Worm (Caenorhabditis elegans): Measurements from ENCODE around the gene cpr-4.

cpr-4 gene

ce11 chrV:6658765-6659164 lies 44.3 kb downstream of the cpr-4 start (continued):
- no peak for TF ChIP-seq nhr-10 (tag; optimal IDR thresholded peaks at IDR 0.05)
- TF ChIP-seq ceh-20 (GFP tag; IDR thresholded peaks at IDR 0.05), result no peak
- TF ChIP-seq spr-3 (GFP tag; optimal IDR thresholded peaks at IDR 0.05), result no peak
- TF ChIP-seq hlh-30 (tag; optimal IDR thresholded peaks at IDR 0.05; ENCODE audit: insufficient read depth), result peak; percentile 85
- TF ChIP-seq nhr-76 (tag; optimal IDR thresholded peaks at IDR 0.05), result no peak
- no peak for TF ChIP-seq pha-4 (GFP tag; IDR thresholded peaks at IDR 0.05)
- TF ChIP-seq pha-4 (tag; optimal IDR thresholded peaks at IDR 0.05), result no peak
- peak; percentile 74 for TF ChIP-seq egl-43 (GFP tag; IDR thresholded peaks at IDR 0.05)
- no peak for TF ChIP-seq snpc-4 (tag; optimal IDR thresholded peaks at IDR 0.05)
- peak; percentile 35 for TF ChIP-seq hlh-11 (tag; optimal IDR thresholded peaks at IDR 0.05)
- no peak for TF ChIP-seq nhr-25 (tag; optimal IDR thresholded peaks at IDR 0.05; ENCODE audit: borderline replicate concordance, insufficient read depth)
- no peak for TF ChIP-seq ama-1 (optimal IDR thresholded peaks at IDR 0.05)
- TF ChIP-seq duxl-1 (tag; optimal IDR thresholded peaks at IDR 0.05; ENCODE audit: poor library complexity), result no peak
- TF ChIP-seq lin-39 (tag; optimal IDR thresholded peaks at IDR 0.05), result no peak
- no peak for TF ChIP-seq fos-1 (tag; optimal IDR thresholded peaks at IDR 0.05)
- TF ChIP-seq F44E2.7 (GFP tag; IDR thresholded peaks at IDR 0.05), result no peak
- TF ChIP-seq attf-4 (tag; optimal IDR thresholded peaks at IDR 0.05), result no peak
- TF ChIP-seq sdz-12 (GFP tag; optimal IDR thresholded peaks at IDR 0.05), result no peak
- no peak for TF ChIP-seq pqm-1 (tag; optimal IDR thresholded peaks at IDR 0.05)
- no peak for TF ChIP-seq F10B5.3 (tag; optimal IDR thresholded peaks at IDR 0.05)
- TF ChIP-seq nhr-28 (tag; optimal IDR thresholded peaks at IDR 0.05), result no peak
- TF ChIP-seq ceh-28 (tag; optimal IDR thresholded peaks at IDR 0.05), result no peak
- TF ChIP-seq zip-2 (tag; optimal IDR thresholded peaks at IDR 0.05), result no peak
- TF ChIP-seq ceh-32 (tag; optimal IDR thresholded peaks at IDR 0.05; ENCODE audit: poor library complexity), result no peak
- peak; percentile 30 for TF ChIP-seq F37D6.2 (tag; optimal IDR thresholded peaks at IDR 0.05)
- TF ChIP-seq dpl-1 (GFP tag; optimal IDR thresholded peaks at IDR 0.05), result no peak
- no peak; the same call in 1 of the 2 replicates for TF ChIP-seq lin-38 (GFP tag; IDR thresholded peaks at IDR 0.05)
- TF ChIP-seq zfp-2 (tag; optimal IDR thresholded peaks at IDR 0.05), result no peak
- TF ChIP-seq nhr-77 (tag; optimal IDR thresholded peaks at IDR 0.05), result no peak
- TF ChIP-seq rbr-2 (tag; optimal IDR thresholded peaks at IDR 0.05), result peak; percentile 74
- TF ChIP-seq ctbp-1 (GFP tag; IDR thresholded peaks at IDR 0.05), result no peak
- no peak; the same call in 1 of the 2 replicates for TF ChIP-seq ceh-44 (GFP tag; IDR thresholded peaks at IDR 0.05)
- TF ChIP-seq ZK546.5 (tag; optimal IDR thresholded peaks at IDR 0.05), result no peak
- TF ChIP-seq tag-97 (GFP tag; IDR thresholded peaks at IDR 0.05), result no peak
- no peak for TF ChIP-seq nhr-42 (GFP tag; IDR thresholded peaks at IDR 0.05)
- TF ChIP-seq unc-130 (GFP tag; optimal IDR thresholded peaks at IDR 0.05), result no peak
- TF ChIP-seq dmd-6 (GFP tag; IDR thresholded peaks at IDR 0.05), result peak; percentile 30; the same call in 1 of the 2 replicates
- TF ChIP-seq vab-7 (GFP tag; IDR thresholded peaks at IDR 0.05), result peak; percentile 24; the same call in 1 of the 2 replicates
- no peak for TF ChIP-seq ces-1 (GFP tag; optimal IDR thresholded peaks at IDR 0.05)
- no peak for TF ChIP-seq daf-12 (tag; optimal IDR thresholded peaks at IDR 0.05)
- no peak for TF ChIP-seq T26A8.4 (GFP tag; IDR thresholded peaks at IDR 0.05)
- TF ChIP-seq zfp-3 (GFP tag; conservative IDR thresholded peaks at IDR 0.05), result no peak
- peak; percentile 18 for TF ChIP-seq mes-2 (tag; optimal IDR thresholded peaks at IDR 0.05; ENCODE audit: poor library complexity, severe bottlenecking)
- TF ChIP-seq nhr-102 (tag; optimal IDR thresholded peaks at IDR 0.05), result no peak
- no peak for TF ChIP-seq saeg-2 (GFP tag; IDR thresholded peaks at IDR 0.05)
- no peak for TF ChIP-seq daf-8 (GFP tag; IDR thresholded peaks at IDR 0.05)
- no peak for TF ChIP-seq spr-1 (tag; optimal IDR thresholded peaks at IDR 0.05)
- TF ChIP-seq ZK337.2 (GFP tag; IDR thresholded peaks at IDR 0.05), result no peak
- TF ChIP-seq lin-15B (tag; optimal IDR thresholded peaks at IDR 0.05), result no peak
- no peak for TF ChIP-seq snpc-1.2 (GFP tag; IDR thresholded peaks at IDR 0.05)
- TF ChIP-seq tra-1 (GFP tag; IDR thresholded peaks at IDR 0.05), result no peak
- no peak for TF ChIP-seq R02D3.7 (tag; optimal IDR thresholded peaks at IDR 0.05)
- no peak for TF ChIP-seq skn-1 (tag; optimal IDR thresholded peaks at IDR 0.05)
